Worm (Caenorhabditis elegans) whole organism, L1 larva: ENCODE data around the gene flp-32.

ENCODE experiments used
- C04F5.9 ChIP-seq: sonication (generic microtip); optimal IDR thresholded peaks from 2 replicates; lab custom pipeline; 2016; ENCODE audit warnings: missing genetic modification characterization, missing compliant biosample characterization
- F16B12.6 ChIP-seq: fragments of 150-350 bp; optimal IDR thresholded peaks from 2 replicates; lab custom pipeline; 2014; ENCODE audit warnings: missing biosample characterization, missing genetic modification characterization
- blmp-1 ChIP-seq: fragments of 150-350 bp; optimal IDR thresholded peaks from 2 replicates; lab custom pipeline; 2014; ENCODE audit warnings: missing biosample characterization, missing genetic modification characterization
- ceh-82 ChIP-seq, 3 experiments: fragments of 150-350 bp in 1 of 3; sonication (generic microtip) in 2 of 3; optimal IDR thresholded peaks; 2 replicates each; lab custom pipeline; 2014 to 2017; ENCODE audit warnings: missing biosample characterization in 3 of 3, missing genetic modification characterization in 3 of 3
- ceh-88 ChIP-seq: fragments of 200-800 bp; sonication (Bioruptor generic); IDR thresholded peaks from 2 replicates; pipeline ENCODE4 v1.3.6; 2022; ENCODE audit warnings: missing genetic modification characterization, missing compliant biosample characterization
- dpl-1 ChIP-seq, 3 experiments: fragments of 150-350 bp in 2 of 3; sonication (generic microtip) in 1 of 3; optimal IDR thresholded peaks; 2 replicates each; lab custom pipeline; 2014 to 2017; ENCODE audit warnings: missing biosample characterization in 3 of 3, missing genetic modification characterization in 3 of 3, missing genetic modification reagents in 3 of 3
- efl-3 ChIP-seq: fragments of 200-800 bp; sonication (Bioruptor generic); optimal IDR thresholded peaks from 2 replicates; lab custom pipeline; 2018; ENCODE audit warnings: mild to moderate bottlenecking, missing genetic modification characterization, missing compliant biosample characterization
- elt-3 ChIP-seq, 6 experiments: fragments of 150-350 bp in 1 of 6; sonication (generic microtip); optimal IDR thresholded peaks; 2 replicates each; lab custom pipeline; 2017 to 2018; ENCODE audit warnings: missing biosample characterization in 6 of 6, missing genetic modification characterization in 6 of 6, inconsistent platforms in 1 of 6
- fkh-4 ChIP-seq: sonication (generic microtip); optimal IDR thresholded peaks from 2 replicates; lab custom pipeline; 2016; ENCODE audit warnings: missing compliant biosample characterization, missing genetic modification characterization, borderline replicate concordance
- grh-1 ChIP-seq: fragments of 200-800 bp; sonication (Bioruptor generic); IDR thresholded peaks from 2 replicates; pipeline ENCODE4 v1.3.6; 2022; ENCODE audit warnings: missing genetic modification reagents, missing genetic modification characterization, missing compliant biosample characterization
- isw-1 ChIP-seq: fragments of 200-800 bp; sonication (Bioruptor generic); IDR thresholded peaks from 2 replicates; pipeline ENCODE4 v1.3.6; 2022; ENCODE audit warnings: missing genetic modification characterization, missing compliant biosample characterization
- lin-14 ChIP-seq: fragments of 200-800 bp; sonication (Bioruptor generic); optimal IDR thresholded peaks from 2 replicates; lab custom pipeline; 2018; ENCODE audit warnings: mild to moderate bottlenecking, missing genetic modification characterization, moderate library complexity, missing compliant biosample characterization
- lin-15B ChIP-seq: fragments of 150-350 bp; sonication (generic microtip); optimal IDR thresholded peaks from 3 replicates; lab custom pipeline; 2014; ENCODE audit warnings: missing biosample characterization, missing genetic modification characterization
- lin-35 ChIP-seq, 2 experiments: fragments of 150-350 bp; optimal IDR thresholded peaks; 2 replicates each; lab custom pipeline; 2014; ENCODE audit warnings: missing biosample characterization in 2 of 2, missing genetic modification characterization in 2 of 2, missing genetic modification reagents in 2 of 2
- lin-39 ChIP-seq: fragments of 150-350 bp; optimal IDR thresholded peaks from 2 replicates; lab custom pipeline; 2014; ENCODE audit warnings: missing biosample characterization, missing genetic modification reagents, missing genetic modification characterization
- lsy-2 ChIP-seq, 2 experiments: fragments of 150-350 bp; optimal IDR thresholded peaks; 2 replicates each; lab custom pipeline; 2014; ENCODE audit warnings: missing biosample characterization in 2 of 2, missing genetic modification characterization in 2 of 2
- mef-2 ChIP-seq: fragments of 150-350 bp; optimal IDR thresholded peaks from 2 replicates; lab custom pipeline; 2014; ENCODE audit warnings: missing biosample characterization, missing genetic modification characterization
- nhr-12 ChIP-seq: sonication (generic microtip); optimal IDR thresholded peaks from 2 replicates; lab custom pipeline; 2017; ENCODE audit warnings: missing biosample characterization, missing genetic modification characterization
- nhr-19 ChIP-seq: fragments of 200-800 bp; sonication (Bioruptor generic); conservative IDR thresholded peaks from 2 replicates; pipeline ENCODE4 v1.3.6; 2022; ENCODE audit warnings: missing genetic modification characterization, missing compliant biosample characterization
- nhr-85 ChIP-seq: sonication (generic microtip); peaks from one replicate; lab custom pipeline; 2016; ENCODE audit warnings: missing genetic modification characterization, inconsistent platforms, missing compliant biosample characterization
- nhr-90 ChIP-seq: sonication (generic microtip); optimal IDR thresholded peaks from 2 replicates; lab custom pipeline; 2016; ENCODE audit warnings: mild to moderate bottlenecking, missing genetic modification characterization, missing compliant biosample characterization; ENCODE audit not compliant: poor library complexity
- pag-3 ChIP-seq: sonication (generic microtip); optimal IDR thresholded peaks from 2 replicates; lab custom pipeline; 2017; ENCODE audit warnings: missing genetic modification characterization, mild to moderate bottlenecking, missing compliant biosample characterization, antibody characterized with exemption, borderline replicate concordance; ENCODE audit not compliant: insufficient read depth
- skn-1 ChIP-seq: fragments of 150-350 bp; optimal IDR thresholded peaks from 2 replicates; lab custom pipeline; 2014; ENCODE audit warnings: missing biosample characterization, missing genetic modification characterization
- snpc-4 ChIP-seq: fragments of 150-350 bp; optimal IDR thresholded peaks from 2 replicates; lab custom pipeline; 2014; ENCODE audit warnings: missing biosample characterization, missing genetic modification characterization
- sptf-1 ChIP-seq: fragments of 150-350 bp; optimal IDR thresholded peaks from 2 replicates; lab custom pipeline; 2014; ENCODE audit warnings: missing biosample characterization, missing genetic modification characterization
- sup-37 ChIP-seq: fragments of 200-800 bp; sonication (Bioruptor generic); optimal IDR thresholded peaks from 2 replicates; lab custom pipeline; 2018; ENCODE audit warnings: mild to moderate bottlenecking, missing genetic modification characterization, missing compliant biosample characterization
- tbx-2 ChIP-seq: sonication (generic microtip); optimal IDR thresholded peaks from 2 replicates; lab custom pipeline; 2016; ENCODE audit warnings: missing genetic modification characterization, missing compliant biosample characterization
- unc-30 ChIP-seq: sonication (generic microtip); optimal IDR thresholded peaks from 2 replicates; lab custom pipeline; 2017; ENCODE audit warnings: missing biosample characterization, missing genetic modification characterization
- unc-86 ChIP-seq: sonication (generic microtip); optimal IDR thresholded peaks from 2 replicates; lab custom pipeline; 2016; ENCODE audit warnings: missing genetic modification characterization, missing compliant biosample characterization
- unc-98 ChIP-seq: fragments of 200-800 bp; sonication (Bioruptor generic); IDR thresholded peaks from 2 replicates; pipeline ENCODE4 v1.3.6; 2022; ENCODE audit warnings: missing genetic modification characterization, missing compliant biosample characterization
- xbp-1 ChIP-seq: sonication (generic microtip); optimal IDR thresholded peaks from 2 replicates; lab custom pipeline; 2016; ENCODE audit warnings: missing genetic modification characterization, missing compliant biosample characterization

Gene flp-32

DNA sequence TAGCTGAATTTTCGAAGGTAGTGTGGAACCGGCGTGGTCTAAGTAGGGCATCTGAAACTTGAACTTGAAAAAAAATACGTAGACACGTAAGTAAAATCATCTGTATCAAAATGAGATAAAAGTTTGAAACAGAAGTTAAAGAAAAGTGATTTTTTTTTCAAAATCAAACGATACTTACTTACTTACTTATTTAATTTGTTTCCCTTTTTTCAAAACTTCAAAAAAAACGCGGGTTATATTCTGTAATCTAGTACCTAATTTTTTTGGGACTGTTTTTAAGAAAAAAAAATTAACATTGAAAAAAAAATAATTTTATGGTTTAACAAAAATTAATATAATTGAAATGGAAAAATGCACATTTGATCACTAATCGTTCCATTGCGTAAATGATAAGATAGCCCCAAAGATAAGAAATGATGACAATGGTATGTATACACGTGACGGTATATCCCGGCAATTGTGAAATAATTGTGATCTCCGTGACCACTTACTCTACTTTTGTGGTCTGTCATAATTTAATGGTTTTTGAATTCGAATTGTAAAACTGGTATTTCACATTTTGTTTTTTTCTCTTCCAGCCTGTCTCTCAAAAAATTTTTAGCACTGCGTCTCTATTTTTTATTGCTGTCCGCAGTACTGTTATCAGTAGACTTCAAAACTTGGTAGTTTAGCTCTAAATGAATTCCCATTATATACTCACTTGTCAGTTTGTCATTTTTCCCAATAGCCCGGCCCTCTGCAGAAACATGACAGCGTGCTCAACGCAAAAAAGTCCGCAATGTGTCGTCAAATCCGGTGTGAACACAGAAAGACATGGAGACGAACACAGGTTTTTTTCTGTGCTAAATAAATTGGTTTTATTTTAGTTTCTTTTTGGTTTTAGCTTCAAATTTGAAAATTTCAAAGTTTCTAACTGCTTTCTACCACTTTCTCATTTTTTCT is 7.4 kb downstream of the flp-32 start, which contains the start of gene mocs-1 (continued):
- no peak for TF ChIP-seq nhr-19 (GFP tag; lab: Robert Waterston, UW)
- no peak for TF ChIP-seq sptf-1 (tag; lab: Kevin White, UChicago)
- TF ChIP-seq xbp-1 (tag; lab: Kevin White, UChicago), result no peak
- TF ChIP-seq snpc-4 (tag; lab: Kevin White, UChicago), result no peak
- no peak for TF ChIP-seq mef-2 (tag; lab: Kevin White, UChicago)
- TF ChIP-seq dpl-1 (GFP tag; optimal IDR thresholded peaks at IDR 0.05; lab: Kevin White, UChicago), result peak in 1 of 3 experiments; percentile 35
- no peak for TF ChIP-seq pag-3 (tag; lab: Kevin White, UChicago)
- no peak for TF ChIP-seq tbx-2 (tag; lab: Kevin White, UChicago)
- peak; percentile 50 for TF ChIP-seq grh-1 (GFP tag; lab: Robert Waterston, UW)
- peak in 1 of 6 experiments; percentile 42 for TF ChIP-seq elt-3 (tag; optimal IDR thresholded peaks at IDR 0.05; lab: Kevin White, UChicago)

DNA sequence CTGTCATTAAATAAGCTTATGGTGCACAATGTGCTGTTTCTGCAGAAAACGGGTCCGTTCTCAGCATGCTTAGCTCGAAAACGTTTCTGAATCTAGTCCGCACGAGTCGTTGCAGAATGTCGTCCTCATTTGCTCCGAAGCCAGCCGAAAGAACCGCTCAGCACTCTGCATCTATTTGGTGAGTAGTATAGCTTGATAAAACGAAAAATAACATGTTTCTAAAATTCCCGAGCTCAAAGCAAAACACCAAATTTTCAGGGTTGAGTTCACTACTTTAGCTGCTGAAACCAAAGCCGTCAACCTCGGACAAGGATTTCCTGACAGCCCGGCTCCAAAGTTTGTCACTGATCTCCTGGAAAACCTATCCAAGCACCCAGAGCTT is 8.1 kb downstream of the flp-32 start, which contains the start of gene nkat-3:
Gene nkat-3, plus strand, starts transcription at position 46 of the 382 bp plus-strand sequence.
- no peak for TF ChIP-seq isw-1 (GFP tag; lab: Robert Waterston, UW)
- TF ChIP-seq lin-15B (tag; lab: Kevin White, UChicago), result no peak
- no peak for TF ChIP-seq efl-3
- TF ChIP-seq lin-39, result no peak
- TF ChIP-seq, all 84 proteins: peak for 0

DNA sequence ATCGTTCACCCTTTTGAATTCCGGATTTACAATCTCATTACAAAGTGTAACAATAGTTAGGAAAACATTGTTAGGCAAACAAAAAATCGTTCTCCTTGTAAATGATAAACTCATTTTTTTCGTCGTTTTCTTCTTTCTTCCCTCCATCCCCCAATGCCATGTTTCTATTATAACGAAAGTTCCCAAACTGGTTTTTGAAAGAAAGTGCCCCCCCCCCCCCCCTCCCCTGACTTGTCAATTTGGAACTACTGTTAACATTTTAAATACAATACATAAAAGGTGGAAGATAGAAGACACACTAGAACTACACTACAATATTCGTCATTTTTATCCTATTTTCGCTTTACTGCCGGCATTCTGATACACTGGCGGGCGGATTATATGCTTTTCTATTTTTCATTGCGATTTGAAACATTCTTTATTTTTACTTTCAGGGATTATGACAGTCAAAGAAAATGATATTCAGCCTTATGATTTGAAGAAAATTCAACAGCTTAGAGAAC is 12.8 kb downstream of the flp-32 start, which contains the start of gene R03A10.5:
Gene R03A10.5, plus strand, starts transcription at position 431 of the 503 bp plus-strand sequence.
- TF ChIP-seq grh-1 (GFP tag; lab: Robert Waterston, UW), result peak; percentile 75
- TF ChIP-seq blmp-1 (tag; lab: Kevin White, UChicago), result peak; percentile 38
- TF ChIP-seq lin-35 (GFP tag; optimal IDR thresholded peaks at IDR 0.05; lab: Kevin White, UChicago), result no peak
- TF ChIP-seq lin-14 (GFP tag; lab: Kevin White, UChicago), result peak; percentile 61
- no peak for TF ChIP-seq C04F5.9 (tag; lab: Kevin White, UChicago)
- TF ChIP-seq nhr-85 (tag; lab: Kevin White, UChicago), result peak; percentile 81
- TF ChIP-seq nhr-19 (GFP tag; lab: Robert Waterston, UW), result 0 out of 2 replicates have a peak, but pooled peaks have one; percentile 5
- TF ChIP-seq skn-1 (tag; lab: Kevin White, UChicago), result no peak
- TF ChIP-seq nhr-12, result no peak
- no peak for TF ChIP-seq fkh-4 (tag; lab: Kevin White, UChicago)
- no peak for TF ChIP-seq unc-98 (GFP tag; lab: Robert Waterston, UW)
- no peak for TF ChIP-seq unc-30 (tag; lab: Kevin White, UChicago)

DNA sequence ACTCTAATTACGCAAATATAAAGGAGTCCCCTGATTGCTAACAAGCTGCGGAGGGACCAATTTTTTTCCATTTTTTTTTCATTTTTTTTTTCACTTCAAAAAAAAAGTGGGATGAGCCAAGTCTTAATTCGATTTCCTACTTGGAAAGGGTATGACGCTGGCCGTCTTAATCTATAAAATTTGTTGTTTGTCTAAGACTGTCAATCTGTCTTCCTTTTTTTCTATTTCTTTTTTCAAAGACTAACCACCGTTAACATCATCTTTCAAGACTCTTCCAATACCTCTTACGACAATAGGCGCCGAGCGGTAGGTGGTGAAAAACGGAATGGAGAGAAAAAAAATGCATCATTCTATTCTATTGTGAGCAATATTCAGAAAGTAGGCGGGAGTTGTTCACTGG is 31.5 kb downstream of the flp-32 start:
- TF ChIP-seq lsy-2 (tag; optimal IDR thresholded peaks at IDR 0.05; lab: Kevin White, UChicago) (no peak), sup-37 (no peak), unc-86 (tag; lab: Kevin White, UChicago) (no peak), nhr-90 (tag; lab: Kevin White, UChicago) (no peak), ceh-82 (tag; optimal IDR thresholded peaks at IDR 0.05; lab: Kevin White, UChicago) (no peak)

DNA sequence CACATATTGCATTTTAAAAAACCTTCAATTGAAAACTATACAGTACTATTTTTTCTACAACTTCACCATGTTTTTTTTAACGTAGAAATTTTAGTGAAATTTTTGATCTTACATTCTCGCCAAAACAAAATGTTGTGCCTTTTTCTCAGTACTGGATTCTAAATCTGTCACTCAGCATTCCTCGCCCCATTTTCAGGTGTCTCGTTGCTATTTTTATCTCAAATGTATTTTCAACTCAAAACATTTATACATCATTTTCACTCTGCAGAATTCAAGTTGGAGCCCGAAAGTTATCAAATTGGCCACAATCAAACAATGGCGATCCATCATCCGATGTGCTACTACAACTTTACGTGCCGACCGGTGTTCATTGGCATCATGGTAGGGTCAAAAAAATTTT is 32.4 kb downstream of the flp-32 start, which contains the start of gene sprr-1:
Gene sprr-1, plus strand, starts transcription at position 269 of the 400 bp plus-strand sequence.
- no peak for TF ChIP-seq nhr-90 (tag; lab: Kevin White, UChicago)
- TF ChIP-seq ceh-88 (GFP tag; lab: Robert Waterston, UW), result no peak
- TF ChIP-seq fkh-4 (tag; lab: Kevin White, UChicago), result no peak
- TF ChIP-seq F16B12.6 (tag; lab: Kevin White, UChicago), result no peak
